Worm (Caenorhabditis elegans): ENCODE measurements around the gene npp-24.
A peak's percentile ranks its signal among the peaks of the same experiment; 100 is the strongest.

npp-24 gene

DNA sequence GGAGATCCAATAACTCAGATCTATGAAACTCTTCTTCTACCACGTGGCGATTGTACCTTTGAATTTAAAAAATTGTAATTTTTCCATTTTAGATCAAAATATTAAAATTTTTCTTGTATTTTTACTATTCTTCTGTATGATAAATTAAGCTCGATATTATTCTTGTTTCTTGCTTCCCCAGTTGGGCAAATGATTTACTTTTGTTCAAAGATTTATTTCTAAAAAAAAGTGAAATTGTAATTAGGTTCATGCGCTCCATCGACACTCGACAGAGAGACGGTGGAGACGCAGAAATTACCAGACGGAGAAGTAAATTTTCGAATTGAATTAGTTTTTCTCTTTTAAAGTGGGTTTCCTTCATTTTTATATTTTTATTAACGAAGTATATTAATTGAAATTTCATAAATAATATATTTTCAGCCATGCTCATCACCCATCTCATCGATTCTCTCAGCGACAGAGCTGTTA lies at the start of gene npp-24:
Gene npp-24, plus strand, starts transcription at position 51 of the 468 bp plus-strand sequence.
- TF ChIP-seq nhr-11 (tag; optimal IDR thresholded peaks at IDR 0.05) (no peak), dmd-4 (tag; optimal IDR thresholded peaks at IDR 0.05) (no peak), fos-1 (tag; optimal IDR thresholded peaks at IDR 0.05) (no peak), nhr-10 (tag; optimal IDR thresholded peaks at IDR 0.05) (no peak), lin-39 (tag; optimal IDR thresholded peaks at IDR 0.05) (no peak), unc-55 (GFP tag; optimal IDR thresholded peaks at IDR 0.05) (peak; percentile 13), sma-9 (GFP tag; optimal IDR thresholded peaks at IDR 0.05) (no peak), sma-9 (tag; optimal IDR thresholded peaks at IDR 0.05) (no peak), C34F6.9 (tag; optimal IDR thresholded peaks at IDR 0.05) (peak; percentile 10), lsy-2 (tag; optimal IDR thresholded peaks at IDR 0.05) (peak in 1 of 2 experiments; percentile 38), ztf-4 (tag; optimal IDR thresholded peaks at IDR 0.05) (no peak), blmp-1 (tag; optimal IDR thresholded peaks at IDR 0.05; ENCODE audit: insufficient read depth) (peak; percentile 49), mdl-1 (tag; optimal IDR thresholded peaks at IDR 0.05) (no peak)

DNA sequence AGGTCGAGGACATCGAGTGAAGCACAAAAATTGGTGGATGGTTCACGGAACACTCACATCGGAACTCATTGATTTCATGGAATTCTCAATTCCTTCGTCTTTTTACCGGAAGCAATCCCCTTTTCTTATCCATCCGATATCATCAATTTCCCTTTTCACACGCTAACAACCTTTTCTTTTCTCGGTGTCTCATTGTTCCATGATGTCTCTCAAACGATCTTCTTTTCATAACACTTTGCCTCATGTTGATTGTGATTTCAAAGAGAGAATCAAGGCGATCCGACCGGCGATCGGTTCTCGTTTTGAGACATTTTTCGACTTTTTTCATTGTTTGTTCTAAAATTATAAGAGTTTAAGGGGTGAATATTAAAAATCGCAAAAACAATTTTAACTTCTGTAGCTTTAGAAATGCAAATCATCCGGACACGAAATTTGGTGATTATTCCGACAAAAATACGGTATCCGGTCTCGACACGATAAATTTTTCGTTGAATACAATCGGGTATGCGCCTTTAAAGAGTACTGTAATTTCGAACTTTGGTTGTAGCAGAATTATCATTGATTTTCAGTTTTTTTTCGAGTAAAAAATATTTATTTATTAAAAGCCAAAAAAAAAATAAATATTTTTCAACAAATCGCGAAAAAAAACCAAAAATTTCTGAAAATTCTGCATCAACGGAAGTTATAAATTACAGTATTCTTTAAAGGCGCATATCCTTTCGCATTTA lies 46.8 kb upstream of the npp-24 start:
- no peak for TF ChIP-seq nhr-6 (tag; optimal IDR thresholded peaks at IDR 0.05)
- peak; percentile 54 for TF ChIP-seq blmp-1 (tag; optimal IDR thresholded peaks at IDR 0.05; ENCODE audit: insufficient read depth)
- TF ChIP-seq fos-1 (tag; optimal IDR thresholded peaks at IDR 0.05), result peak; percentile 34
- no peak for TF ChIP-seq egl-27 (tag; optimal IDR thresholded peaks at IDR 0.05)
- TF ChIP-seq lin-11 (tag; optimal IDR thresholded peaks at IDR 0.05), result no peak
- no peak for TF ChIP-seq nhr-129 (tag; optimal IDR thresholded peaks at IDR 0.05)
- TF ChIP-seq nhr-237 (tag; optimal IDR thresholded peaks at IDR 0.05), result no peak
- TF ChIP-seq peb-1 (tag; optimal IDR thresholded peaks at IDR 0.05), result no peak
- no peak for TF ChIP-seq ceh-82 (tag; optimal IDR thresholded peaks at IDR 0.05)
- TF ChIP-seq ztf-11 (tag; optimal IDR thresholded peaks at IDR 0.05), result no peak
- TF ChIP-seq snpc-4 (tag; optimal IDR thresholded peaks at IDR 0.05), result no peak
- TF ChIP-seq elt-3 (tag; optimal IDR thresholded peaks at IDR 0.05), result no peak
- no peak for TF ChIP-seq mab-5 (tag; optimal IDR thresholded peaks at IDR 0.05)
- TF ChIP-seq nhr-21 (tag; optimal IDR thresholded peaks at IDR 0.05), result no peak
- TF ChIP-seq sma-9 (GFP tag; optimal IDR thresholded peaks at IDR 0.05), result no peak
- no peak for TF ChIP-seq sma-9 (tag; optimal IDR thresholded peaks at IDR 0.05)
- no peak for TF ChIP-seq gmeb-1 (tag; optimal IDR thresholded peaks at IDR 0.05)
- TF ChIP-seq Y55F3AM.14 (GFP tag; optimal IDR thresholded peaks at IDR 0.05), result no peak

DNA sequence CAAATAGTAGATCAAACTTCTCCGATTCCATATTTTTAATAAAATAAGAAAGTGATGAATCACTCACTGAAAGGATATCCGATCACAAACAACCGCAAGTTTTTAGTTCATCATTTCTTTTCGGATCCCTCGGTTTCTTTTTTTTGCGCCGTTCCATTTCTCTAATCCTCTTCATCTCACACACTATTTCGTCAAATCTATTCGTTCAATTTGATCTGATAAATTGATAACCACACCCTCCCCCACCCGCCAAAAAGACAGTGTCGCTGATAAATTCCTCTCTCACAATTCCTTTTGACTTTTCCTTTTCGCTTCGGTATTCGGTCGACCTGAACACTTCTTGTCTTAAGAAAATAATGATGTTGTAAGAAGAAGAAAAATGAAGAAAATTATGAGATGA lies 46.1 kb upstream of the npp-24 start:
- TF ChIP-seq nhr-129 (tag; optimal IDR thresholded peaks at IDR 0.05) (no peak), sma-3 (GFP tag; optimal IDR thresholded peaks at IDR 0.05) (peak; percentile 68), lin-13 (GFP tag; optimal IDR thresholded peaks at IDR 0.05) (no peak), fos-1 (tag; optimal IDR thresholded peaks at IDR 0.05) (peak; percentile 43), ztf-11 (tag; optimal IDR thresholded peaks at IDR 0.05) (no peak), crh-2 (tag; optimal IDR thresholded peaks at IDR 0.05) (no peak), blmp-1 (tag; optimal IDR thresholded peaks at IDR 0.05; ENCODE audit: insufficient read depth) (peak; percentile 60), sma-9 (GFP tag; optimal IDR thresholded peaks at IDR 0.05) (peak; percentile 9), sma-9 (tag; optimal IDR thresholded peaks at IDR 0.05) (no peak), ceh-82 (tag; optimal IDR thresholded peaks at IDR 0.05) (no peak)

DNA sequence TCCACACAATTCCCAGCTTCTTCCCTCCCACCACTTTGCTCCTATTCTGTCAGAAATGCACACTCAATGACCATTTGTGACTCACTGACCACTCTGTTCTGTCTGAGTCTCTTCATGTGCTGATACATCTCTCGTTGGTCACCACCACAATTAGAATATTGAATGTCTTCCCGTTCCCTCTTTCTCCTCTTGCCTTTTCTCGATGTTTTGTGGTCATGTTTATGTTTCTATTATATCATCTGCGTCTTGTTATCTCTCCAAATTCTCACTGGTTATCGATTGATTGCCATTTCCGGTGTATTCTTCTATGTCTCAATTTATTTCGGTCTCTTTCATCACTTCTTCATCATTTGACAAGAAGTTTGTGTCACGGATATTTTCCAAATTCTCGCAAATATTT lies 44.8 kb upstream of the npp-24 start:
- TF ChIP-seq nhr-10 (tag; optimal IDR thresholded peaks at IDR 0.05) (no peak), nhr-11 (tag; optimal IDR thresholded peaks at IDR 0.05) (no peak), F13H6.1 (tag; optimal IDR thresholded peaks at IDR 0.05) (peak; percentile 46), zag-1 (tag; optimal IDR thresholded peaks at IDR 0.05) (no peak), ztf-4 (tag; optimal IDR thresholded peaks at IDR 0.05) (no peak), mab-5 (tag; optimal IDR thresholded peaks at IDR 0.05) (no peak), peb-1 (tag; optimal IDR thresholded peaks at IDR 0.05) (no peak), lin-39 (tag; optimal IDR thresholded peaks at IDR 0.05) (no peak), dmd-4 (tag; optimal IDR thresholded peaks at IDR 0.05) (no peak), lin-11 (tag; optimal IDR thresholded peaks at IDR 0.05) (no peak), nhr-23 (tag; optimal IDR thresholded peaks at IDR 0.05) (no peak), fos-1 (tag; optimal IDR thresholded peaks at IDR 0.05) (peak; percentile 44), nhr-129 (tag; optimal IDR thresholded peaks at IDR 0.05) (no peak), unc-55 (GFP tag; optimal IDR thresholded peaks at IDR 0.05) (no peak), crh-2 (tag; optimal IDR thresholded peaks at IDR 0.05) (no peak)
